Worm (Caenorhabditis elegans) whole organism, young adult: ENCODE results near the gene C27C12.4.
A peak's percentile ranks its signal among the peaks of the same experiment; 100 is the strongest.

Source experiments
- B0019.2 ChIP-seq: fragments of 200-800 bp; sonication (Bioruptor generic); conservative IDR thresholded peaks from 2 replicates; pipeline ENCODE4 v1.3.6; 2022; ENCODE audit warnings: missing genetic modification reagents, missing genetic modification characterization, missing compliant biosample characterization
- B0336.3 ChIP-seq: fragments of 200-800 bp; sonication (Bioruptor generic); IDR thresholded peaks from 2 replicates; pipeline ENCODE4 v1.3.6; 2022; ENCODE audit warnings: missing genetic modification characterization, missing compliant biosample characterization
- C06A6.2 ChIP-seq: fragments of 200-800 bp; sonication (Bioruptor generic); conservative IDR thresholded peaks from 2 replicates; pipeline ENCODE4 v1.3.6; 2022; ENCODE audit warnings: missing genetic modification characterization, missing compliant biosample characterization
- F22D6.2 ChIP-seq: sonication (generic microtip); optimal IDR thresholded peaks from 2 replicates; lab custom pipeline; 2016; ENCODE audit warnings: mild to moderate bottlenecking, missing genetic modification characterization, missing compliant biosample characterization
- F33H1.4 ChIP-seq: fragments of 200-800 bp; sonication (Bioruptor generic); IDR thresholded peaks from 2 replicates; pipeline ENCODE4 v1.3.6; 2022; ENCODE audit warnings: missing genetic modification reagents, missing genetic modification characterization, missing compliant biosample characterization
- F49E8.2 ChIP-seq: sonication (generic microtip); optimal IDR thresholded peaks from 3 replicates; lab custom pipeline; 2017; ENCODE audit warnings: missing genetic modification characterization, mild to moderate bottlenecking, missing compliant biosample characterization, antibody characterized with exemption, moderate library complexity; ENCODE audit not compliant: insufficient read depth
- Y56A3A.18 ChIP-seq: fragments of 200-800 bp; sonication (Bioruptor generic); IDR thresholded peaks from 2 replicates; pipeline ENCODE4 v1.3.6; 2022; ENCODE audit warnings: missing genetic modification reagents, missing genetic modification characterization, missing compliant biosample characterization
- Y95B8A.8 ChIP-seq: fragments of 200-800 bp; sonication (Bioruptor generic); IDR thresholded peaks from 2 replicates; pipeline ENCODE4 v1.3.6; 2022; ENCODE audit warnings: missing genetic modification reagents, missing genetic modification characterization, missing compliant biosample characterization
- atf-7 ChIP-seq: sonication (generic microtip); optimal IDR thresholded peaks from 2 replicates; lab custom pipeline; 2017; ENCODE audit warnings: mild to moderate bottlenecking, missing genetic modification characterization, missing compliant biosample characterization
- bed-2 ChIP-seq: fragments of 200-800 bp; sonication (Bioruptor generic); IDR thresholded peaks from 2 replicates; pipeline ENCODE4 v1.3.6; 2022; ENCODE audit warnings: missing genetic modification reagents, missing genetic modification characterization, missing compliant biosample characterization
- ceh-79 ChIP-seq: sonication (generic microtip); optimal IDR thresholded peaks from 2 replicates; lab custom pipeline; 2017; ENCODE audit warnings: mild to moderate bottlenecking, missing genetic modification characterization, missing compliant biosample characterization
- ceh-91 ChIP-seq: fragments of 200-800 bp; sonication (Bioruptor generic); IDR thresholded peaks from 2 replicates; pipeline ENCODE4 v1.3.6; 2022; ENCODE audit warnings: missing genetic modification reagents, missing genetic modification characterization, missing compliant biosample characterization
- dpl-1 ChIP-seq: fragments of 150-350 bp; optimal IDR thresholded peaks from 2 replicates; lab custom pipeline; 2014; ENCODE audit warnings: missing biosample characterization, missing genetic modification reagents, missing genetic modification characterization
- efl-1 ChIP-seq: fragments of 150-350 bp; optimal IDR thresholded peaks from 2 replicates; lab custom pipeline; 2014; ENCODE audit warnings: missing biosample characterization, missing genetic modification reagents, missing genetic modification characterization
- him-1 ChIP-seq: sonication (generic microtip); optimal IDR thresholded peaks from 2 replicates; lab custom pipeline; 2016; ENCODE audit warnings: missing genotype, missing genetic modification reagents, missing genetic modification characterization, missing compliant biosample characterization
- let-526 ChIP-seq: fragments of 200-800 bp; sonication (Bioruptor generic); IDR thresholded peaks from 2 replicates; pipeline ENCODE4 v1.3.6; 2022; ENCODE audit warnings: missing genetic modification reagents, missing genetic modification characterization, missing compliant biosample characterization
- let-607 ChIP-seq, 2 experiments: fragments of 200-800 bp in 1 of 2; sonication (Bioruptor generic) in 1 of 2; sonication (generic microtip) in 1 of 2; optimal IDR thresholded peaks; 2 replicates each; lab custom pipeline; 2016 to 2018; ENCODE audit warnings: mild to moderate bottlenecking in 2 of 2, missing compliant biosample characterization in 2 of 2, missing genetic modification characterization in 2 of 2, moderate library complexity in 2 of 2, missing genotype in 1 of 2
- lin-26 ChIP-seq: fragments of 200-800 bp; sonication (Bioruptor generic); IDR thresholded peaks from 2 replicates; pipeline ENCODE4 v1.3.6; 2022; ENCODE audit warnings: missing genetic modification reagents, missing genetic modification characterization, missing compliant biosample characterization
- lin-54 ChIP-seq: fragments of 200-800 bp; sonication (Bioruptor generic); optimal IDR thresholded peaks from 2 replicates; lab custom pipeline; 2018; ENCODE audit warnings: mild to moderate bottlenecking, missing genetic modification characterization, missing compliant biosample characterization
- lir-1 ChIP-seq: fragments of 200-800 bp; sonication (Bioruptor generic); conservative IDR thresholded peaks from 2 replicates; pipeline ENCODE4 v1.3.6; 2022; ENCODE audit warnings: missing genetic modification reagents, missing genetic modification characterization, missing compliant biosample characterization
- lsl-1 ChIP-seq: fragments of 200-800 bp; sonication (Bioruptor generic); optimal IDR thresholded peaks from 2 replicates; lab custom pipeline; 2018; ENCODE audit warnings: mild to moderate bottlenecking, missing genetic modification characterization, moderate library complexity, missing compliant biosample characterization
- mel-28 ChIP-seq: sonication (generic microtip); optimal IDR thresholded peaks from 2 replicates; lab custom pipeline; 2016; ENCODE audit warnings: borderline replicate concordance, mild to moderate bottlenecking, missing genetic modification characterization, missing compliant biosample characterization
- nhr-179 ChIP-seq: sonication (generic microtip); optimal IDR thresholded peaks from 2 replicates; lab custom pipeline; 2016; ENCODE audit warnings: mild to moderate bottlenecking, missing genetic modification characterization, missing compliant biosample characterization
- nhr-27 ChIP-seq: fragments of 200-800 bp; sonication (Bioruptor generic); optimal IDR thresholded peaks from 2 replicates; lab custom pipeline; 2018; ENCODE audit warnings: mild to moderate bottlenecking, missing genetic modification characterization, moderate library complexity, missing compliant biosample characterization
- nhr-90 ChIP-seq: sonication (generic microtip); optimal IDR thresholded peaks from 2 replicates; lab custom pipeline; 2016; ENCODE audit warnings: missing genotype, mild to moderate bottlenecking, missing genetic modification characterization, missing compliant biosample characterization
- pbrm-1 ChIP-seq: fragments of 200-800 bp; sonication (Bioruptor generic); IDR thresholded peaks from 2 replicates; pipeline ENCODE4 v1.3.6; 2022; ENCODE audit warnings: missing genetic modification reagents, missing genetic modification characterization, missing compliant biosample characterization
- snpc-1.1 ChIP-seq: sonication (generic microtip); optimal IDR thresholded peaks from 2 replicates; lab custom pipeline; 2017; ENCODE audit warnings: missing genetic modification characterization, mild to moderate bottlenecking, missing compliant biosample characterization, antibody characterized with exemption, moderate library complexity, missing genotype, missing genetic modification reagents; ENCODE audit not compliant: insufficient read depth
- snpc-1.3 ChIP-seq: sonication (generic microtip); optimal IDR thresholded peaks from 2 replicates; lab custom pipeline; 2017; ENCODE audit warnings: missing genetic modification characterization, mild to moderate bottlenecking, missing compliant biosample characterization, antibody characterized with exemption, moderate library complexity, missing genotype, missing genetic modification reagents; ENCODE audit not compliant: insufficient read depth
- snpc-4 ChIP-seq, 5 experiments: fragments of 150-350 bp in 1 of 5; sonication (generic microtip) in 4 of 5; optimal IDR thresholded peaks; 2 replicates each; lab custom pipeline; 2014 to 2018; ENCODE audit warnings: missing genetic modification characterization in 5 of 5, missing biosample characterization in 3 of 5, antibody characterized with exemption in 2 of 5, mild to moderate bottlenecking in 2 of 5, missing compliant biosample characterization in 2 of 5, missing genotype in 2 of 5, moderate library complexity in 2 of 5, missing genetic modification reagents in 1 of 5
- somi-1 ChIP-seq: fragments of 200-800 bp; sonication (Bioruptor generic); optimal IDR thresholded peaks from 2 replicates; lab custom pipeline; 2018; ENCODE audit warnings: mild to moderate bottlenecking, missing genetic modification characterization, missing compliant biosample characterization
- sptf-2 ChIP-seq: fragments of 200-800 bp; sonication (Bioruptor generic); optimal IDR thresholded peaks from 2 replicates; lab custom pipeline; 2018; ENCODE audit warnings: mild to moderate bottlenecking, missing genetic modification characterization, missing compliant biosample characterization
- tbx-9 ChIP-seq: sonication (generic microtip); optimal IDR thresholded peaks from 2 replicates; lab custom pipeline; 2016; ENCODE audit warnings: borderline replicate concordance, missing genetic modification characterization, inconsistent platforms, missing compliant biosample characterization
- xnd-1 ChIP-seq: sonication (generic microtip); optimal IDR thresholded peaks from 2 replicates; lab custom pipeline; 2016; ENCODE audit warnings: missing genotype, missing genetic modification reagents, missing genetic modification characterization, missing compliant biosample characterization
- zfh-2 ChIP-seq: fragments of 200-800 bp; sonication (Bioruptor generic); conservative IDR thresholded peaks from 2 replicates; pipeline ENCODE4 v1.3.6; 2022; ENCODE audit warnings: missing genetic modification reagents, missing genetic modification characterization, missing compliant biosample characterization
- ztf-25 ChIP-seq: fragments of 200-800 bp; sonication (Bioruptor generic); IDR thresholded peaks from 2 replicates; pipeline ENCODE4 v1.3.6; 2022; ENCODE audit warnings: missing genetic modification reagents, missing genetic modification characterization, missing compliant biosample characterization
- ztf-28 ChIP-seq: fragments of 200-800 bp; sonication (Bioruptor generic); IDR thresholded peaks from 2 replicates; pipeline ENCODE4 v1.3.6; 2022; ENCODE audit warnings: missing genetic modification reagents, missing genetic modification characterization, missing compliant biosample characterization

C27C12.4 gene

ce11 chrX:14894380-14894779, 40.5 kb downstream of the C27C12.4 start:
- no peak for TF ChIP-seq F22D6.2 (tag; lab: Kevin White, UChicago)
- TF ChIP-seq sptf-2 (GFP tag; lab: Kevin White, UChicago): no peak
- no peak for TF ChIP-seq let-526 (GFP tag; lab: Robert Waterston, UW)
- no peak for TF ChIP-seq lin-26 (GFP tag; lab: Robert Waterston, UW)
- no peak for TF ChIP-seq lir-1
- no peak for TF ChIP-seq B0336.3 (GFP tag; lab: Robert Waterston, UW)

DNA sequence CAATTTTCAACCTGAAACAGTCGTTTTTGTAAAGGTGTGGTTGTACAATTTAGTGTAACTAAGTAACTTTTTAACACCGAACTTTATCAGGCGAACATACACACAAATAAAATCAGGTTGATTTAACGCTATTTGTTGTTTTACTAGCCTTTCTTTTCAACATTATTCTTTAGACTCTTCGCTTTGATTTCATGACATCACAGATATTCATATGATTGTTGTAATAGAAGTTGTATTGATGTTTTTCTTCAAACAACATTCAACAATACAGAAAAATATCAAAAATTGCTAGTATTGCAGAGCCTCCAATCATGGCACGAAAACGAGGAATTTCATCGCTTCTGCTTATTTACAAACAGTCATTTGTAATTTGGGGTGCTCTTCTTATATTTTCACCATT, 41.0 kb downstream of the C27C12.4 start, which contains the start of gene nac-1:
TSS of gene nac-1 (plus strand) at position 301 of the 400 bp plus-strand sequence.
- TF ChIP-seq lin-54 (GFP tag; lab: Kevin White, UChicago) (no peak), snpc-1.3 (tag; lab: Kevin White, UChicago) (no peak), tbx-9 (no peak), ztf-25 (GFP tag; lab: Robert Waterston, UW) (no peak), pbrm-1 (GFP tag; lab: Robert Waterston, UW) (no peak), B0019.2 (GFP tag; lab: Robert Waterston, UW) (no peak), Y56A3A.18 (no peak), somi-1 (GFP tag; lab: Kevin White, UChicago) (no peak), zfh-2 (no peak), mel-28 (tag; lab: Kevin White, UChicago) (no peak), atf-7 (tag; lab: Kevin White, UChicago) (no peak), Y95B8A.8 (GFP tag; lab: Robert Waterston, UW) (no peak), let-526 (GFP tag; lab: Robert Waterston, UW) (no peak), ceh-91 (no peak), nhr-27 (no peak), F33H1.4 (no peak), F49E8.2 (tag; lab: Kevin White, UChicago) (no peak)

DNA sequence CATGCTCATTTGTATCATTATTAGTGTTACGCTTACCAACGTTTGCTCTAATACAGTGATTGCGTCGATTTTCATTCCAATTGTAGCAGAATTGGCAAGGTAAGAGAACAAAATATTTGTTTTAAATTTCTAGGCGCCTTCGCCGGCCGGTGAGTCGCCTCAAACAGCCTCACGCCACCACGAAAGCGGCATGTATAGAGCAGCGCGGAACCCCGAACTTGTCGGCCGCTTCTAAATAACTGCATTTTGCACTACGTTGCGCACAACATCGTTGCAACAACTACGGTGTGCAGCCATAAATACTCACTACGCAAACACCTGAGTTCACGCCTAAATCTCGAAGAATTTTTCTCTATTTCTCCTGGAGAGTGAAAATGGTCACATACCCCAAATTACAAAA, 43.3 kb downstream of the C27C12.4 start:
- TF ChIP-seq lsl-1 (GFP tag; lab: Kevin White, UChicago): no peak
- TF ChIP-seq Y56A3A.18: no peak
- TF ChIP-seq snpc-4 (GFP tag; optimal IDR thresholded peaks at IDR 0.05; lab: Kevin White, UChicago): no peak
- TF ChIP-seq snpc-4 (tag; optimal IDR thresholded peaks at IDR 0.05; lab: Kevin White, UChicago): peak in 2 of 4 experiments; percentile 85 to 89
- TF ChIP-seq dpl-1 (GFP tag; lab: Kevin White, UChicago): no peak
- no peak for TF ChIP-seq xnd-1
- peak; percentile 76 for TF ChIP-seq snpc-1.1 (tag; lab: Kevin White, UChicago)
- no peak for TF ChIP-seq let-607 (tag; optimal IDR thresholded peaks at IDR 0.05; lab: Kevin White, UChicago)
- no peak for TF ChIP-seq efl-1 (GFP tag; lab: Kevin White, UChicago)
- no peak for TF ChIP-seq C06A6.2 (GFP tag; lab: Robert Waterston, UW)
- TF ChIP-seq nhr-179 (tag; lab: Kevin White, UChicago): no peak
- no peak for TF ChIP-seq snpc-1.3 (tag; lab: Kevin White, UChicago)
- no peak for TF ChIP-seq bed-2 (GFP tag; lab: Robert Waterston, UW)
- TF ChIP-seq ztf-28 (GFP tag; lab: Robert Waterston, UW): no peak
- TF ChIP-seq him-1 (tag; lab: Kevin White, UChicago): no peak
- no peak for TF ChIP-seq ceh-79 (tag; lab: Kevin White, UChicago)
- no peak for TF ChIP-seq nhr-90 (tag; lab: Kevin White, UChicago)
